Fruit fly (Drosophila melanogaster): ENCODE results near the gene Apc.

Apc gene

DNA sequence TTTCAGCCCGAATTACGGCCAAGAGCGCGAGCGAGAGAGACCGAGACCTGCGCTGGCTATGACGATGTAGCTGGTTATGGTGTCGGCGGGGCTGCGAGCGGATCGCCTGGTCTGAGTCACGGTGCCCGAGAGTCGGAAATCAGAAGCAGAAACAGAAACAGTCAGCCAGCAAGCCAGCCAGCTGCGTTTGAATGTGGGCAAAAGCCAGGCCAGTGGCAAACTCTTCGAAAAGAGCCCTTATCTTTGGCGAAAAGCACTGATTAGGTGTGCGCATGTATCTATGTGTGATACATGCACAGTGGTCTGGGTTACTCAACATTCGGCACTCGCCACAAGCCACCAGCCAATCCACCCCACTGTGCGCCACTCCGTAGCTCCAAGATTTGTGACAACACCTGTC is 13.4 kb downstream of the Apc start (continued):
- TF ChIP-seq Gug (GFP tag; IDR thresholded peaks at IDR 0.05) (no peak), crc (GFP tag; optimal IDR thresholded peaks at IDR 0.05) (no peak), HLH3B (GFP tag; IDR thresholded peaks at IDR 0.05) (0 out of 2 replicates have a peak, but pooled peaks have one; percentile 18), pan (optimal IDR thresholded peaks at IDR 0.05) (no peak), pan (GFP tag; optimal IDR thresholded peaks at IDR 0.05 in 1 of 2, IDR thresholded peaks at IDR 0.05 in 1 of 2) (no peak), corto (GFP tag; optimal IDR thresholded peaks at IDR 0.05) (no peak), rib (GFP tag; IDR thresholded peaks at IDR 0.05) (peak; percentile 37; the same call in 1 of the 2 replicates), CG32767 (GFP tag; IDR thresholded peaks at IDR 0.05) (peak; percentile 62; the same call in 1 of the 2 replicates), CoRest (tag; optimal IDR thresholded peaks at IDR 0.05) (no peak), CG6791 (GFP tag; IDR thresholded peaks at IDR 0.05; ENCODE audit: partially characterized antibody) (0 out of 3 replicates have a peak, but pooled peaks have one; percentile 4), row (GFP tag; IDR thresholded peaks at IDR 0.05) (peak; percentile 51), Deaf1 (tag; optimal IDR thresholded peaks at IDR 0.05) (peak; percentile 49), vnd (GFP tag; IDR thresholded peaks at IDR 0.05; ENCODE audit: partially characterized antibody) (no peak), da (GFP tag; optimal IDR thresholded peaks at IDR 0.05) (no peak), caup (GFP tag; optimal IDR thresholded peaks at IDR 0.05; ENCODE audit: severe bottlenecking) (peak; percentile 18), CG18599 (GFP tag; optimal IDR thresholded peaks at IDR 0.05) (peak; percentile 31), org-1 (GFP tag; optimal IDR thresholded peaks at IDR 0.05) (no peak), CG3847 (GFP tag; IDR thresholded peaks at IDR 0.05) (0 out of 2 replicates have a peak, but pooled peaks have one; percentile 4), MESR4 (GFP tag; optimal IDR thresholded peaks at IDR 0.05) (no peak), Abd-B (GFP tag; optimal IDR thresholded peaks at IDR 0.05) (no peak), Trl (optimal IDR thresholded peaks at IDR 0.05) (peak in 1 of 2 experiments; percentile 67), Trl (GFP tag; optimal IDR thresholded peaks at IDR 0.05) (no peak), crol (GFP tag; IDR thresholded peaks at IDR 0.05) (peak; percentile 11; the same call in 1 of the 2 replicates), CG31441 (GFP tag; IDR thresholded peaks at IDR 0.05) (no peak), chif (GFP tag; optimal IDR thresholded peaks at IDR 0.05) (no peak), CG16815 (GFP tag; optimal IDR thresholded peaks at IDR 0.05) (no peak), maf-S (GFP tag; optimal IDR thresholded peaks at IDR 0.05) (no peak), C15 (GFP tag; IDR thresholded peaks at IDR 0.05) (no peak), CG9437 (GFP tag; optimal IDR thresholded peaks at IDR 0.05) (no peak), TFAM (GFP tag; optimal IDR thresholded peaks at IDR 0.05) (no peak), CG6765 (GFP tag; optimal IDR thresholded peaks at IDR 0.05) (peak; percentile 46), Drgx (GFP tag; IDR thresholded peaks at IDR 0.05) (no peak), CG10462 (GFP tag; optimal IDR thresholded peaks at IDR 0.05) (no peak), CG1602 (GFP tag; optimal IDR thresholded peaks at IDR 0.05) (no peak), phol (tag; optimal IDR thresholded peaks at IDR 0.05) (no peak), lmd (GFP tag; IDR thresholded peaks at IDR 0.05) (0 out of 2 replicates have a peak, but pooled peaks have one; percentile 8), CG9727 (GFP tag; optimal IDR thresholded peaks at IDR 0.05) (no peak), E2f2 (GFP tag; IDR thresholded peaks at IDR 0.05) (peak; percentile 18; the same call in 1 of the 2 replicates), Hand (GFP tag; optimal IDR thresholded peaks at IDR 0.05) (no peak), crp (GFP tag; optimal IDR thresholded peaks at IDR 0.05) (no peak), oc (tag; optimal IDR thresholded peaks at IDR 0.05) (no peak), sim (GFP tag; IDR thresholded peaks at IDR 0.05) (no peak), Med (GFP tag) (peak; percentile 84), dmrt99B (tag; optimal IDR thresholded peaks at IDR 0.05) (no peak), Hr78 (GFP tag; optimal IDR thresholded peaks at IDR 0.05) (no peak), Max (GFP tag; optimal IDR thresholded peaks at IDR 0.05) (no peak), CG12071 (GFP tag; optimal IDR thresholded peaks at IDR 0.05) (no peak), Fer1 (GFP tag; optimal IDR thresholded peaks at IDR 0.05) (peak; percentile 28), Nf-YB (GFP tag; optimal IDR thresholded peaks at IDR 0.05) (no peak), Fer3 (tag; optimal IDR thresholded peaks at IDR 0.05) (no peak), cas (GFP tag; IDR thresholded peaks at IDR 0.05) (no peak)
